Worm (Caenorhabditis elegans) whole organism, L1 larva: ENCODE results near the gene C15H9.5.

Experiments used
- elt-2 ChIP-seq: sonication (generic microtip); optimal IDR thresholded peaks from 2 replicates; lab custom pipeline; 2016; ENCODE audit warnings: missing genetic modification characterization, mild to moderate bottlenecking, inconsistent platforms, missing compliant biosample characterization, missing genetic modification reagents
- fkh-10 ChIP-seq: sonication (generic microtip); optimal IDR thresholded peaks from 2 replicates; lab custom pipeline; 2017; ENCODE audit warnings: missing biosample characterization, missing genetic modification reagents, missing genetic modification characterization
- jun-1 ChIP-seq: fragments of 150-350 bp; optimal IDR thresholded peaks from 2 replicates; lab custom pipeline; 2014; ENCODE audit warnings: missing biosample characterization, missing genetic modification reagents, missing genetic modification characterization
- lir-3 ChIP-seq: sonication (generic microtip); optimal IDR thresholded peaks from 2 replicates; lab custom pipeline; 2016; ENCODE audit warnings: mild to moderate bottlenecking, missing genetic modification characterization, moderate library complexity, missing compliant biosample characterization; ENCODE audit not compliant: poor library complexity
- lsy-2 ChIP-seq, 2 experiments: fragments of 150-350 bp; optimal IDR thresholded peaks; 2 replicates each; lab custom pipeline; 2014; ENCODE audit warnings: missing biosample characterization in 2 of 2, missing genetic modification characterization in 2 of 2
- nhr-237 ChIP-seq: fragments of 150-350 bp; optimal IDR thresholded peaks from 2 replicates; lab custom pipeline; 2014; ENCODE audit warnings: missing biosample characterization, missing genetic modification characterization
- snpc-4 ChIP-seq: fragments of 150-350 bp; optimal IDR thresholded peaks from 2 replicates; lab custom pipeline; 2014; ENCODE audit warnings: missing biosample characterization, missing genetic modification characterization
- zag-1 ChIP-seq: fragments of 150-350 bp; optimal IDR thresholded peaks from 2 replicates; lab custom pipeline; 2014; ENCODE audit warnings: missing biosample characterization, missing genetic modification characterization
- ztf-4 ChIP-seq: fragments of 150-350 bp; optimal IDR thresholded peaks from 2 replicates; lab custom pipeline; 2014; ENCODE audit warnings: missing biosample characterization, missing genetic modification characterization

DNA sequence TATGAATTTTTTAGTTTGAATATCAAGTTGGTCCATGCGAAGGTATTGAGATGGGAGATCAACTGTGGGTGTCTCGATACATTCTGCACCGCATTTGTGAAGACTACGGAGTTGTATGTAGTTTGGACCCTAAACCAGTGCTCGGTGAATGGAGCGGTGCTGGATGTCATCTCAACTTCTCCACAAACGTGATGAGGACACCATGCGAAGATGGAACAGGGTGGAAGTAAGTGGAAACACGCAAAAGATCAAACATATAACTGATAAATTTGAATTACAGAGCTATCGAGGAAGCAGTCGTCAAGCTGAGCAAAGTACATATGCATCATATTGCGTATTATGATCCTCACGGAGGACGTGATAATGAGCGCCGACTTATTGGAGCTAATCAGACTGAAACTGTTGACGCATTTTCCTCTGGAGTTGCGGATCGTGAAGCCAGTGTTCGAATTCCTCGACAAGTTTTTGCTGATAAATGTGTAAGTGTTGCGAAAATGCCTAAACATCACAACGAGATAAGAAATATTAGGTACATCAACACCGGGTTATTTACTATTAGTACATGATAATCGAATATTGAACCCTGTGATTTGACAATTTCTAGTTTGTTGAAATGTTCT is 33.8 kb upstream of the C15H9.5 start:
- TF ChIP-seq jun-1 (no peak), ztf-4 (no peak), lir-3 (tag; lab: Kevin White, UChicago) (no peak), fkh-10 (GFP tag; lab: Kevin White, UChicago) (no peak), nhr-237 (no peak), zag-1 (tag; lab: Kevin White, UChicago) (no peak), lsy-2 (tag; optimal IDR thresholded peaks at IDR 0.05; lab: Kevin White, UChicago) (no peak), snpc-4 (tag; lab: Kevin White, UChicago) (no peak), elt-2 (tag; lab: Kevin White, UChicago) (peak; percentile 95)
